Worm (Caenorhabditis elegans): ENCODE data around the gene skr-10.

DNA sequence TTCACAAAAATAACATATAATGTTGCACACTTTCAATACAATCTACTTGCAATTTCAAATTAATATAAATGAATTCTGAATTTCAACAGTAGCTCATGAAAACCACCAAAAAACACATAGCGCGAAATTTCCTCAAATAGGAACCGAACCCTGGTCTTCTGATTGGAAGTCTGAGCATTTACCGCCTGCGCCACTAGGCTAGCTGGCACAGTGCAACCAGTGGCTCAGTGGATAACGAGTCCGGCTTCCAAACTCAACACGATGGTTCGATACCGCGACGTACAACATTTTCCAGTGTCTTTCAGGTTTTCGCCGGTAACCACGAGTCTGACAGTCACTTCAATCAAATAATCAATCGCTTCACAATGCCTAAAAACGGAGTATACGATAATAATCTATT is 7.1 kb downstream of the skr-10 start:
- TF ChIP-seq mep-1 (tag; optimal IDR thresholded peaks at IDR 0.05) (no peak), fkh-10 (GFP tag; optimal IDR thresholded peaks at IDR 0.05) (no peak), gei-8 (GFP tag; optimal IDR thresholded peaks at IDR 0.05) (no peak), nhr-76 (tag; optimal IDR thresholded peaks at IDR 0.05) (no peak), pha-4 (GFP tag; IDR thresholded peaks at IDR 0.05) (no peak), pha-4 (tag; optimal IDR thresholded peaks at IDR 0.05) (no peak), ceh-82 (tag; optimal IDR thresholded peaks at IDR 0.05) (no peak), R02D3.7 (tag; optimal IDR thresholded peaks at IDR 0.05) (no peak), ztf-11 (tag; optimal IDR thresholded peaks at IDR 0.05) (no peak), ceh-20 (GFP tag; IDR thresholded peaks at IDR 0.05) (no peak), nhr-6 (tag; optimal IDR thresholded peaks at IDR 0.05) (no peak)
